Fruit fly (Drosophila melanogaster) whole organism: Measurements from ENCODE around the gene CG42556.

Experiments
- CG8478 ChIP-seq: fragments of >200 bp; optimal IDR thresholded peaks from 2 replicates; lab custom pipeline; 2018; ENCODE audit warnings: inconsistent platforms
- Dll ChIP-seq: fragments of >200 bp; optimal IDR thresholded peaks from 2 replicates; lab custom pipeline; 2017
- EcR ChIP-seq, 2 experiments: fragments of >200 bp; optimal IDR thresholded peaks; 2 replicates each; lab custom pipeline; 2017; ENCODE audit warnings: missing biosample characterization in 2 of 2, missing genetic modification characterization in 2 of 2, missing genetic modification reagents in 2 of 2
- psq ChIP-seq: fragments of >200 bp; optimal IDR thresholded peaks from 2 replicates; lab custom pipeline; 2017
- usp ChIP-seq: fragments of >200 bp; optimal IDR thresholded peaks from 2 replicates; lab custom pipeline; 2017; ENCODE audit warnings: missing biosample characterization, missing genetic modification characterization, mixed read lengths

- TF ChIP-seq CG8478 (lab: Kevin White, UChicago) (no peak), psq (lab: Kevin White, UChicago) (no peak), Dll (lab: Kevin White, UChicago) (no peak), usp (no peak), EcR (GFP tag; optimal IDR thresholded peaks at IDR 0.05; lab: Kevin White, UChicago) (no peak)
Measured at dm6 chr2L:16876555-16876954, 13.2 kb upstream of the CG42556 start.
